Fruit fly (Drosophila melanogaster): ENCODE data around the gene hwt.
A peak's percentile ranks its signal among the peaks of the same experiment; 100 is the strongest.

The hwt gene

dm6 chrX:12575827-12576408 lies 7.7 kb upstream of the hwt start (continued):
- TF ChIP-seq oc (tag; optimal IDR thresholded peaks at IDR 0.05), result peak; percentile 25
- peak; percentile 5 for TF ChIP-seq CG8089 (GFP tag; optimal IDR thresholded peaks at IDR 0.05)
- TF ChIP-seq lola (GFP tag; optimal IDR thresholded peaks at IDR 0.05), result peak in 1 of 3 experiments; percentile 89
- peak; percentile 19 for TF ChIP-seq CG30020 (tag; optimal IDR thresholded peaks at IDR 0.05)
- peak; percentile 70 for TF ChIP-seq CG11504 (tag; optimal IDR thresholded peaks at IDR 0.05)
- TF ChIP-seq tgo (GFP tag; IDR thresholded peaks at IDR 0.05), result peak; percentile 19; the same call in 1 of the 3 replicates
- TF ChIP-seq CG10543 (GFP tag; optimal IDR thresholded peaks at IDR 0.05), result no peak
- TF ChIP-seq Optix (GFP tag; IDR thresholded peaks at IDR 0.05), result peak; percentile 44; the same call in 1 of the 3 replicates
- TF ChIP-seq nom (GFP tag; optimal IDR thresholded peaks at IDR 0.05), result peak; percentile 49
- peak; percentile 9 for TF ChIP-seq CG8944 (GFP tag; optimal IDR thresholded peaks at IDR 0.05)
- peak; percentile 19 for TF ChIP-seq CG18764 (GFP tag; optimal IDR thresholded peaks at IDR 0.05)
- TF ChIP-seq gsb-n (tag; optimal IDR thresholded peaks at IDR 0.05), result peak; percentile 81
- 0 out of 3 replicates have a peak, but pooled peaks have one; percentile 52 for TF ChIP-seq CG2199 (GFP tag; IDR thresholded peaks at IDR 0.05)
- 0 out of 3 replicates have a peak, but pooled peaks have one; percentile 38 for TF ChIP-seq CG11695 (GFP tag; IDR thresholded peaks at IDR 0.05)
- TF ChIP-seq CkIIα-i1 (GFP tag; IDR thresholded peaks at IDR 0.05), result no peak
- no peak for TF ChIP-seq mirr (GFP tag; optimal IDR thresholded peaks at IDR 0.05)
- TF ChIP-seq fru (optimal IDR thresholded peaks at IDR 0.05), result no peak
- no peak for TF ChIP-seq HLH4C (GFP tag; IDR thresholded peaks at IDR 0.05; ENCODE audit: partially characterized antibody)
- peak; percentile 85 for TF ChIP-seq CG14710 (tag; optimal IDR thresholded peaks at IDR 0.05)
- TF ChIP-seq CG8924 (tag; optimal IDR thresholded peaks at IDR 0.05), result peak; percentile 69
- TF ChIP-seq nerfin-1 (tag; optimal IDR thresholded peaks at IDR 0.05), result peak; percentile 67
- TF ChIP-seq CG12391 (tag; optimal IDR thresholded peaks at IDR 0.05), result peak; percentile 68
- no peak for TF ChIP-seq mam (GFP tag; optimal IDR thresholded peaks at IDR 0.05)
- TF ChIP-seq sens-2 (GFP tag; IDR thresholded peaks at IDR 0.05), result no peak
- TF ChIP-seq CG2202 (tag; optimal IDR thresholded peaks at IDR 0.05), result peak; percentile 74
- no peak for TF ChIP-seq mld (GFP tag; IDR thresholded peaks at IDR 0.05; ENCODE audit: partially characterized antibody)
- TF ChIP-seq Oli (tag; optimal IDR thresholded peaks at IDR 0.05), result peak; percentile 78
- TF ChIP-seq Elba2 (GFP tag; optimal IDR thresholded peaks at IDR 0.05), result peak; percentile 3
- no peak for TF ChIP-seq CG10147 (GFP tag; optimal IDR thresholded peaks at IDR 0.05)
- TF ChIP-seq MBD-R2 (GFP tag; IDR thresholded peaks at IDR 0.05), result no peak
- TF ChIP-seq CG7745 (tag; optimal IDR thresholded peaks at IDR 0.05), result no peak
- TF ChIP-seq vvl (GFP tag; IDR thresholded peaks at IDR 0.05), result peak; percentile 66
- TF ChIP-seq H15 (GFP tag; IDR thresholded peaks at IDR 0.05), result no peak
- TF ChIP-seq sim (GFP tag; IDR thresholded peaks at IDR 0.05), result peak; percentile 66
- peak; percentile 18 for TF ChIP-seq CG10274 (GFP tag; optimal IDR thresholded peaks at IDR 0.05)
- peak; percentile 80 for TF ChIP-seq fd96Cb (tag; optimal IDR thresholded peaks at IDR 0.05)
- no peak for TF ChIP-seq usp (GFP tag; optimal IDR thresholded peaks at IDR 0.05)
- TF ChIP-seq CG13775 (GFP tag; optimal IDR thresholded peaks at IDR 0.05), result peak; percentile 66
- peak; percentile 75 for TF ChIP-seq CG2678 (tag; optimal IDR thresholded peaks at IDR 0.05)
- no peak for TF ChIP-seq stc (GFP tag; IDR thresholded peaks at IDR 0.05)
- TF ChIP-seq zfh2 (GFP tag; optimal IDR thresholded peaks at IDR 0.05), result no peak
- peak; percentile 4 for TF ChIP-seq stwl (tag; optimal IDR thresholded peaks at IDR 0.05)
- peak; percentile 51 for TF ChIP-seq slp2 (GFP tag; optimal IDR thresholded peaks at IDR 0.05)
- no peak for TF ChIP-seq Dip3 (GFP tag; optimal IDR thresholded peaks at IDR 0.05)
- TF ChIP-seq exex (tag; optimal IDR thresholded peaks at IDR 0.05), result no peak
- TF ChIP-seq Camta (GFP tag; optimal IDR thresholded peaks at IDR 0.05), result peak; percentile 61
- no peak for TF ChIP-seq slou (GFP tag; optimal IDR thresholded peaks at IDR 0.05)
- TF ChIP-seq Trl (optimal IDR thresholded peaks at IDR 0.05), result no peak
- TF ChIP-seq Trl (GFP tag; optimal IDR thresholded peaks at IDR 0.05), result no peak
- no peak for TF ChIP-seq CG18599 (GFP tag; optimal IDR thresholded peaks at IDR 0.05)
